Worm (Caenorhabditis elegans) whole organism, L1 larva: Measurements from ENCODE around the gene C35B1.8.

Experiments
- ceh-82 ChIP-seq, 3 experiments: fragments of 150-350 bp in 1 of 3; sonication (generic microtip) in 2 of 3; optimal IDR thresholded peaks; 2 replicates each; lab custom pipeline; 2014 to 2017; ENCODE audit warnings: missing biosample characterization in 3 of 3, missing genetic modification characterization in 3 of 3
- grh-1 ChIP-seq: fragments of 200-800 bp; sonication (Bioruptor generic); IDR thresholded peaks from 2 replicates; pipeline ENCODE4 v1.3.6; 2022; ENCODE audit warnings: missing genetic modification reagents, missing genetic modification characterization, missing compliant biosample characterization
- isw-1 ChIP-seq: fragments of 200-800 bp; sonication (Bioruptor generic); IDR thresholded peaks from 2 replicates; pipeline ENCODE4 v1.3.6; 2022; ENCODE audit warnings: missing genetic modification characterization, missing compliant biosample characterization
- lsy-2 ChIP-seq, 2 experiments: fragments of 150-350 bp; optimal IDR thresholded peaks; 2 replicates each; lab custom pipeline; 2014; ENCODE audit warnings: missing biosample characterization in 2 of 2, missing genetic modification characterization in 2 of 2
- mab-9 ChIP-seq: fragments of 200-800 bp; sonication (Bioruptor generic); IDR thresholded peaks from 2 replicates; pipeline ENCODE4 v1.3.6; 2022; ENCODE audit warnings: missing genetic modification reagents, missing genetic modification characterization, missing compliant biosample characterization
- mep-1 ChIP-seq: fragments of 150-350 bp; optimal IDR thresholded peaks from 2 replicates; lab custom pipeline; 2014; ENCODE audit warnings: missing biosample characterization, missing genetic modification characterization
- nhr-11 ChIP-seq: fragments of 150-350 bp; optimal IDR thresholded peaks from 2 replicates; lab custom pipeline; 2014; ENCODE audit warnings: missing biosample characterization, missing genetic modification characterization
- nhr-28 ChIP-seq: fragments of 150-350 bp; optimal IDR thresholded peaks from 2 replicates; lab custom pipeline; 2014; ENCODE audit warnings: missing biosample characterization, missing genetic modification characterization
- pax-3 ChIP-seq: fragments of 200-800 bp; sonication (Bioruptor generic); optimal IDR thresholded peaks from 2 replicates; lab custom pipeline; 2018; ENCODE audit warnings: mild to moderate bottlenecking, missing genetic modification characterization, moderate library complexity, missing compliant biosample characterization
- snu-23 ChIP-seq: sonication (generic microtip); optimal IDR thresholded peaks from 2 replicates; lab custom pipeline; 2016; ENCODE audit warnings: missing genetic modification characterization, missing compliant biosample characterization
- sox-4 ChIP-seq: sonication (generic microtip); optimal IDR thresholded peaks from 2 replicates; lab custom pipeline; 2016; ENCODE audit warnings: missing genetic modification characterization, missing compliant biosample characterization
- unc-130 ChIP-seq: fragments of 150-350 bp; optimal IDR thresholded peaks from 2 replicates; lab custom pipeline; 2017; ENCODE audit warnings: missing biosample characterization, missing genetic modification characterization, inconsistent platforms
- ztf-4 ChIP-seq: fragments of 150-350 bp; optimal IDR thresholded peaks from 2 replicates; lab custom pipeline; 2014; ENCODE audit warnings: missing biosample characterization, missing genetic modification characterization

DNA sequence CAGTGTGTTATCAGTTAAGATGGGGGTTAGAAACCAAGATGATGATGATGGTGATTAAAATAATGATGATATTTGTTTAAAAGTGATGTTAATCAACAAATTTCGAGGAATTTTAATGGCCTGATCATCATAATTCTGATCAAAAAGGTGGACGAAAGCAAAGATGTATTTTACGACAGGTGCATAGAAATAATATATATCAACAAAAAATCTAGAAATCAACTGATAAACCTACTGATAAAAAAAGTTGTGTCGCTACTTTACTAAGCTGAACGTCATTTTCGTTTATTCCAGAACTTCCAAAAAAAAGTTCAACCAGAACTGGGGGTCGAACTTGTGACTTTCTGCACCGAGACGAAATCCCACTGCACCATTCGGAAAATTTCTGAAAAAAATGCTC, 44.3 kb upstream of the C35B1.8 start, which contains the start of gene mul-1:
- TF ChIP-seq isw-1 (GFP tag; lab: Robert Waterston, UW) (no peak), lsy-2 (tag; optimal IDR thresholded peaks at IDR 0.05; lab: Kevin White, UChicago) (no peak), mab-9 (no peak), ztf-4 (tag; lab: Kevin White, UChicago) (no peak), grh-1 (GFP tag; lab: Robert Waterston, UW) (no peak), mep-1 (tag; lab: Kevin White, UChicago) (no peak), ceh-82 (tag; optimal IDR thresholded peaks at IDR 0.05; lab: Kevin White, UChicago) (no peak), unc-130 (no peak), nhr-11 (no peak), sox-4 (tag; lab: Kevin White, UChicago) (no peak), pax-3 (tag; lab: Kevin White, UChicago) (no peak), snu-23 (GFP tag; lab: Kevin White, UChicago) (no peak), nhr-28 (no peak)
